Worm (Caenorhabditis elegans) whole organism, midembryonic: ENCODE measurements around the gene ZC204.13.

Experiments used
- T22C8.4 ChIP-seq: fragments of 200-800 bp; sonication (Bioruptor generic); IDR thresholded peaks from 2 replicates; pipeline ENCODE4 v1.3.6; 2022; ENCODE audit warnings: missing genetic modification characterization, missing compliant biosample characterization
- cog-1 ChIP-seq: sonication (generic microtip); optimal IDR thresholded peaks from 2 replicates; lab custom pipeline; 2016; ENCODE audit warnings: missing genetic modification characterization, missing compliant biosample characterization
- flt-1 ChIP-seq: fragments of 200-800 bp; sonication (Bioruptor generic); IDR thresholded peaks from 2 replicates; pipeline ENCODE4 v1.3.6; 2022; ENCODE audit warnings: missing genetic modification characterization, missing compliant biosample characterization
- klf-2 ChIP-seq: fragments of 200-800 bp; sonication (Bioruptor generic); conservative IDR thresholded peaks from 2 replicates; pipeline ENCODE4 v1.3.6; 2022; ENCODE audit warnings: missing genetic modification reagents, missing genetic modification characterization, missing compliant biosample characterization
- med-1 ChIP-seq: sonication (generic microtip); optimal IDR thresholded peaks from 2 replicates; lab custom pipeline; 2017; ENCODE audit warnings: missing genetic modification characterization, mild to moderate bottlenecking, missing compliant biosample characterization, antibody characterized with exemption, missing genetic modification reagents; ENCODE audit not compliant: insufficient read depth
- ref-1 ChIP-seq: fragments of 200-800 bp; sonication (Bioruptor generic); conservative IDR thresholded peaks from 2 replicates; pipeline ENCODE4 v1.3.6; 2022; ENCODE audit warnings: missing genetic modification reagents, missing genetic modification characterization, missing compliant biosample characterization
- tab-1 ChIP-seq: fragments of 200-800 bp; sonication (Bioruptor generic); IDR thresholded peaks from 2 replicates; pipeline ENCODE4 v1.3.6; 2022; ENCODE audit warnings: missing genetic modification characterization, missing compliant biosample characterization
- ztf-23 ChIP-seq: fragments of 200-800 bp; sonication (Bioruptor generic); IDR thresholded peaks from 2 replicates; pipeline ENCODE4 v1.3.6; 2022; ENCODE audit warnings: missing genetic modification reagents, missing genetic modification characterization, missing compliant biosample characterization
- ztf-29 ChIP-seq: fragments of 200-800 bp; sonication (Bioruptor generic); IDR thresholded peaks from 2 replicates; pipeline ENCODE4 v1.3.6; 2022; ENCODE audit warnings: missing genetic modification reagents, missing genetic modification characterization, missing compliant biosample characterization

The ZC204.13 gene

ce11 chrII:1663516-1663915 is 2.7 kb upstream of the ZC204.13 start, which contains the start of gene duxl-1:
Gene duxl-1, plus strand, starts transcription at chrII:1663699.
- no peak for TF ChIP-seq tab-1 (GFP tag; lab: Robert Waterston, UW)
- 0 out of 2 replicates have a peak, but pooled peaks have one; percentile 17 for TF ChIP-seq ref-1 (GFP tag; lab: Robert Waterston, UW)
- TF ChIP-seq T22C8.4: no peak

ce11 chrII:1662881-1663280 is 2.1 kb upstream of the ZC204.13 start, which contains the start of gene ZC204.14:
Gene ZC204.14, minus strand, starts transcription at chrII:1662949.
- TF ChIP-seq flt-1 (GFP tag; lab: Robert Waterston, UW): no peak
- no peak for TF ChIP-seq T22C8.4
- TF ChIP-seq med-1: no peak
- no peak for TF ChIP-seq klf-2 (GFP tag; lab: Robert Waterston, UW)

ce11 chrII:1657202-1657601 is 3.6 kb downstream of the ZC204.13 start, which contains the start of gene ZC204.12:
Gene ZC204.12, minus strand, starts transcription at chrII:1657302.
- TF ChIP-seq med-1: no peak
- no peak for TF ChIP-seq flt-1 (GFP tag; lab: Robert Waterston, UW)
- TF ChIP-seq ref-1 (GFP tag; lab: Robert Waterston, UW): no peak
- no peak for TF ChIP-seq klf-2 (GFP tag; lab: Robert Waterston, UW)
- no peak for TF ChIP-seq cog-1
- TF ChIP-seq T22C8.4: no peak
- no peak for TF ChIP-seq ztf-29 (GFP tag; lab: Robert Waterston, UW)
- no peak for TF ChIP-seq tab-1 (GFP tag; lab: Robert Waterston, UW)
- TF ChIP-seq ztf-23 (GFP tag; lab: Robert Waterston, UW): no peak

- no peak for TF ChIP-seq tab-1 (GFP tag; lab: Robert Waterston, UW)
- no peak for TF ChIP-seq T22C8.4
- TF ChIP-seq ztf-29 (GFP tag; lab: Robert Waterston, UW): no peak
- no peak for TF ChIP-seq ref-1 (GFP tag; lab: Robert Waterston, UW)
- no peak for TF ChIP-seq klf-2 (GFP tag; lab: Robert Waterston, UW)
- TF ChIP-seq cog-1: no peak
- TF ChIP-seq flt-1 (GFP tag; lab: Robert Waterston, UW): no peak
- TF ChIP-seq med-1: no peak
- TF ChIP-seq ztf-23 (GFP tag; lab: Robert Waterston, UW): no peak
Observed at ce11 chrII:1654917-1655316, 5.9 kb downstream of the ZC204.13 start, which contains the start of gene btb-12. Gene btb-12, plus strand, starts transcription at chrII:1655217.

ce11 chrII:1653397-1653796 is 7.4 kb downstream of the ZC204.13 start, which contains the start of gene fbxb-15:
Gene fbxb-15, minus strand, starts transcription at chrII:1653497.
- TF ChIP-seq tab-1 (GFP tag; lab: Robert Waterston, UW) (no peak), klf-2 (GFP tag; lab: Robert Waterston, UW) (no peak), ztf-23 (GFP tag; lab: Robert Waterston, UW) (no peak), T22C8.4 (no peak), cog-1 (no peak), ztf-29 (GFP tag; lab: Robert Waterston, UW) (no peak), med-1 (no peak), flt-1 (GFP tag; lab: Robert Waterston, UW) (no peak), ref-1 (GFP tag; lab: Robert Waterston, UW) (no peak)

ce11 chrII:1651804-1652203 is 9.0 kb downstream of the ZC204.13 start, which contains the start of gene fbxb-16:
Gene fbxb-16, minus strand, starts transcription at chrII:1651904.
- TF ChIP-seq med-1 (no peak), flt-1 (GFP tag; lab: Robert Waterston, UW) (no peak), ztf-29 (GFP tag; lab: Robert Waterston, UW) (no peak), klf-2 (GFP tag; lab: Robert Waterston, UW) (no peak), ztf-23 (GFP tag; lab: Robert Waterston, UW) (no peak), ref-1 (GFP tag; lab: Robert Waterston, UW) (no peak), T22C8.4 (no peak), tab-1 (GFP tag; lab: Robert Waterston, UW) (no peak), cog-1 (no peak)

- TF ChIP-seq tab-1 (GFP tag; lab: Robert Waterston, UW) (no peak), klf-2 (GFP tag; lab: Robert Waterston, UW) (no peak), ztf-29 (GFP tag; lab: Robert Waterston, UW) (no peak), ref-1 (GFP tag; lab: Robert Waterston, UW) (no peak), ztf-23 (GFP tag; lab: Robert Waterston, UW) (no peak), cog-1 (no peak), med-1 (no peak), T22C8.4 (no peak), flt-1 (GFP tag; lab: Robert Waterston, UW) (no peak)
Observed at ce11 chrII:1650502-1650901, 10.3 kb downstream of the ZC204.13 start, which contains the start of gene fbxb-20. Gene fbxb-20, minus strand, starts transcription at chrII:1650602.

- TF ChIP-seq cog-1 (no peak), tab-1 (GFP tag; lab: Robert Waterston, UW) (no peak), ztf-29 (GFP tag; lab: Robert Waterston, UW) (no peak), ref-1 (GFP tag; lab: Robert Waterston, UW) (no peak), klf-2 (GFP tag; lab: Robert Waterston, UW) (no peak), T22C8.4 (no peak), med-1 (no peak), ztf-23 (GFP tag; lab: Robert Waterston, UW) (no peak), flt-1 (GFP tag; lab: Robert Waterston, UW) (no peak)
Observed at ce11 chrII:1648768-1649167, 12.0 kb downstream of the ZC204.13 start, which contains the start of gene fbxb-21. Gene fbxb-21, minus strand, starts transcription at chrII:1648868.

ce11 chrII:1646199-1646598 is 14.6 kb downstream of the ZC204.13 start, which contains the start of gene ZC204.17:
Gene ZC204.17, minus strand, starts transcription at chrII:1646299.
- TF ChIP-seq ztf-29 (GFP tag; lab: Robert Waterston, UW) (no peak), cog-1 (no peak)

ce11 chrII:1644777-1645348 is 15.9 kb downstream of the ZC204.13 start, which contains the start of gene ZC204.6:
Gene ZC204.6, minus strand, starts transcription at chrII:1644827.
- no peak for TF ChIP-seq flt-1 (GFP tag; lab: Robert Waterston, UW)
- TF ChIP-seq cog-1: no peak
- TF ChIP-seq ref-1 (GFP tag; lab: Robert Waterston, UW): no peak
- no peak for TF ChIP-seq ztf-29 (GFP tag; lab: Robert Waterston, UW)
- no peak for TF ChIP-seq klf-2 (GFP tag; lab: Robert Waterston, UW)
- no peak for TF ChIP-seq tab-1 (GFP tag; lab: Robert Waterston, UW)
- TF ChIP-seq ztf-23 (GFP tag; lab: Robert Waterston, UW): no peak
- TF ChIP-seq med-1: no peak
- no peak for TF ChIP-seq T22C8.4
